Worm (Caenorhabditis elegans) whole organism, L2 larva: ENCODE results near the gene Y62F5A.12.

ENCODE experiments used
- Y55F3AM.14 ChIP-seq: fragments of 200-800 bp; sonication (Bioruptor generic); optimal IDR thresholded peaks from 2 replicates; lab custom pipeline; 2018; ENCODE audit warnings: mild to moderate bottlenecking, missing genetic modification characterization, missing compliant biosample characterization
- egl-27 ChIP-seq: sonication (generic microtip); optimal IDR thresholded peaks from 3 replicates; lab custom pipeline; 2017; ENCODE audit warnings: missing biosample characterization, missing genetic modification reagents, missing genetic modification characterization

ce11 chrII:11545952-11546325 lies 11.7 kb upstream of the Y62F5A.12 start:
- TF ChIP-seq Y55F3AM.14 (GFP tag; lab: Kevin White, UChicago), result no peak
- TF ChIP-seq egl-27, result no peak
